Fruit fly (Drosophila melanogaster) Kc167 (cell line): ENCODE data around the gene nerfin-2.

Source experiments
- Sin3A ChIP-seq: fragments of >200 bp; optimal IDR thresholded peaks from 2 replicates; lab custom pipeline; 2018; ENCODE audit warnings: missing external identifiers
- h ChIP-seq: fragments of >200 bp; optimal IDR thresholded peaks from 3 replicates; lab custom pipeline; 2018; ENCODE audit warnings: missing external identifiers
- insv ChIP-seq: fragments of >200 bp; optimal IDR thresholded peaks from 3 replicates; lab custom pipeline; 2018; ENCODE audit warnings: missing external identifiers
- psq ChIP-seq: fragments of >200 bp; optimal IDR thresholded peaks from 2 replicates; lab custom pipeline; 2017; ENCODE audit warnings: missing external identifiers
- ttk ChIP-seq: sonication (Bioruptor generic); optimal IDR thresholded peaks from 2 replicates; lab custom pipeline; 2017; ENCODE audit warnings: missing external identifiers

DNA sequence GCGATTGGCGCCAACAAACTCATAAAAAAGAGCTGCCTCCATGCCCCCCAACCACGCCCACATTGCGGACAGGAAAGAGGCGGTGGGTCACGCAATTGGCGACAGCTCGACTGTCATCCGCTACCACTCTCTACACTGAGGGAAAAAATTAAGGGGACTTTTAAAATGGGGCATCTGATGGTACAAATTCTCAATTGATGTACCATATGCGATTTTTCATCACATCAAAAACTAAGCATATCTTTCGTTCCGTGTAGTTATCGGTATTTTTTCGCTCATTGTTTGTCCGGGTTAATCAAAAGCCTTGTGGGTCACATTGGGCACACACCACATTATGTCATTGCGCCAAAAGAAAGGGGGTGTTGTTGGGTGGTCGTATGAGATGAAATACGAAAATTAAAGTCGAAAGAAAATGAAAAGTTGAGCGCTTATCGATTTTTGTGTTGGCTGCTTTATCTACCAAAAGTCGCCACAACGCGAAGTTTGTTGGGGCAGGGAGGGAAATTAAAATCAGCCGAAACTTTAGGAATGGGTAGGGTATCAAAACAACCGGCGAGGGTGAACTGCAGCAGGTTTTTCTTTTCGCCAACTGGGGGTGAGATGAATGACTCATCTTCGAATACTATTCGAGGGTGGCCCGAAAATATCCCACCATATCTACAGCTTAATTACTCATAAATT lies 46.7 kb upstream of the nerfin-2 start:
- TF ChIP-seq Sin3A = no peak
- TF ChIP-seq ttk = no peak
- TF ChIP-seq h (lab: Kevin White, UChicago) = no peak
- no peak for TF ChIP-seq psq (lab: Kevin White, UChicago)
- no peak for TF ChIP-seq insv (lab: Kevin White, UChicago)
